Fruit fly (Drosophila melanogaster): Measurements from ENCODE around the gene CG31140.

Gene CG31140

DNA sequence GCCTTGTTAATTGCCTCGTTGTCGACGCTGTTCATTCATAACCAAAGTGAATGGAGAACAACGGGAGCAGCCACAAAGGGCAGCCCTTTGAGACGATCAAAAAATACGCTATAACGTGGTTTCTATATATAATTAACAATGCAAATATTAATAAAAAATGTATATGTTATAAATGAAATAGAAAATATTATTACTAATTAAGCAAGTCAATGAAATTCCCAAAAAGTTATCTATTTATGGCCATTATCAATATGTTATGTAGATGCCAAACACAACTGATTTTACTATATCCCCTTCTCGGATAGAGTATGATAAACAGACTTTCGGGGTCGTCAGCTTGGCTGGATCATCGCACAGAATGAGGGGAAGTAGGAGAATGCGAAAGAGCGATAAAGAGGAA is 6.5 kb downstream of the CG31140 start (continued):
- no peak for TF ChIP-seq CG10209 (GFP tag; optimal IDR thresholded peaks at IDR 0.05)
- TF ChIP-seq nerfin-2 (GFP tag; IDR thresholded peaks at IDR 0.05; ENCODE audit: partially characterized antibody): no peak
- TF ChIP-seq Drgx (GFP tag; IDR thresholded peaks at IDR 0.05): 0 out of 2 replicates have a peak, but pooled peaks have one; percentile 11
- no peak for TF ChIP-seq CG2875 (GFP tag; optimal IDR thresholded peaks at IDR 0.05)
- TF ChIP-seq Bteb2 (GFP tag; optimal IDR thresholded peaks at IDR 0.05): no peak
- TF ChIP-seq CG14710 (tag; optimal IDR thresholded peaks at IDR 0.05): peak; percentile 2
- no peak for TF ChIP-seq Hmx (GFP tag; optimal IDR thresholded peaks at IDR 0.05)
- TF ChIP-seq ase (GFP tag; IDR thresholded peaks at IDR 0.05): peak; percentile 58; the same call in 1 of the 3 replicates
- TF ChIP-seq Ets65A (GFP tag): no peak
- TF ChIP-seq fru (optimal IDR thresholded peaks at IDR 0.05): no peak
- no peak for TF ChIP-seq otp (GFP tag; IDR thresholded peaks at IDR 0.05)
- no peak for TF ChIP-seq repo (GFP tag; optimal IDR thresholded peaks at IDR 0.05)
- peak; percentile 76 for TF ChIP-seq row (GFP tag; IDR thresholded peaks at IDR 0.05)
- no peak for TF ChIP-seq prd (optimal IDR thresholded peaks at IDR 0.05)
- peak; percentile 67 for TF ChIP-seq prd (GFP tag; IDR thresholded peaks at IDR 0.05)
- no peak for TF ChIP-seq CG33557 (GFP tag; optimal IDR thresholded peaks at IDR 0.05)
- no peak for TF ChIP-seq vfl (GFP tag; optimal IDR thresholded peaks at IDR 0.05)
- no peak for TF ChIP-seq YL-1 (GFP tag; optimal IDR thresholded peaks at IDR 0.05)
- no peak for TF ChIP-seq CG9797 (GFP tag; optimal IDR thresholded peaks at IDR 0.05)
- TF ChIP-seq tx (GFP tag; optimal IDR thresholded peaks at IDR 0.05): no peak
- no peak for TF ChIP-seq bbx (GFP tag; IDR thresholded peaks at IDR 0.05; ENCODE audit: partially characterized antibody)
- no peak for TF ChIP-seq chm (GFP tag; IDR thresholded peaks at IDR 0.05)
- no peak for TF ChIP-seq CG6272 (GFP tag; IDR thresholded peaks at IDR 0.05)
- TF ChIP-seq ash1 (GFP tag; optimal IDR thresholded peaks at IDR 0.05): no peak
- no peak for TF ChIP-seq CG12155 (GFP tag; optimal IDR thresholded peaks at IDR 0.05)
- TF ChIP-seq CG32772 (GFP tag; IDR thresholded peaks at IDR 0.05): 0 out of 2 replicates have a peak, but pooled peaks have one; percentile 16
- TF ChIP-seq Fer3 (tag; optimal IDR thresholded peaks at IDR 0.05): peak; percentile 61
- TF ChIP-seq ind (GFP tag; optimal IDR thresholded peaks at IDR 0.05): peak; percentile 26
- peak; percentile 65 for TF ChIP-seq Med (GFP tag)
- peak; percentile 28 for TF ChIP-seq CG4424 (GFP tag; optimal IDR thresholded peaks at IDR 0.05)
- no peak for TF ChIP-seq MBD-R2 (GFP tag; IDR thresholded peaks at IDR 0.05)
- TF ChIP-seq Dip3 (GFP tag; optimal IDR thresholded peaks at IDR 0.05): no peak
- no peak for TF ChIP-seq Hr39 (optimal IDR thresholded peaks at IDR 0.05)
- TF ChIP-seq CG4360 (GFP tag; IDR thresholded peaks at IDR 0.05): no peak
- TF ChIP-seq CG31388 (GFP tag; optimal IDR thresholded peaks at IDR 0.05): no peak
- TF ChIP-seq pros (GFP tag; optimal IDR thresholded peaks at IDR 0.05): no peak
- TF ChIP-seq bab2 (GFP tag; optimal IDR thresholded peaks at IDR 0.05): no peak
- no peak for TF ChIP-seq Max (GFP tag; optimal IDR thresholded peaks at IDR 0.05)
- TF ChIP-seq CG4820 (GFP tag; optimal IDR thresholded peaks at IDR 0.05): peak; percentile 8
- peak; percentile 42; the same call in 1 of the 2 replicates for TF ChIP-seq CG32767 (GFP tag; IDR thresholded peaks at IDR 0.05)
- no peak for TF ChIP-seq Atf3 (GFP tag; optimal IDR thresholded peaks at IDR 0.05)
- TF ChIP-seq HmgD (GFP tag; optimal IDR thresholded peaks at IDR 0.05): no peak
- peak; percentile 46 for TF ChIP-seq Fer2 (tag; optimal IDR thresholded peaks at IDR 0.05)
- TF ChIP-seq eve (GFP tag; optimal IDR thresholded peaks at IDR 0.05): no peak
- TF ChIP-seq tap (tag; optimal IDR thresholded peaks at IDR 0.05): peak; percentile 57
- peak; percentile 20 for TF ChIP-seq CG12299 (tag; optimal IDR thresholded peaks at IDR 0.05)
- TF ChIP-seq lov (optimal IDR thresholded peaks at IDR 0.05): no peak
- no peak for TF ChIP-seq lov (GFP tag; IDR thresholded peaks at IDR 0.05)
- no peak for TF ChIP-seq corto (GFP tag; optimal IDR thresholded peaks at IDR 0.05)
- no peak for TF ChIP-seq dan (GFP tag; IDR thresholded peaks at IDR 0.05)
- TF ChIP-seq Optix (GFP tag; IDR thresholded peaks at IDR 0.05): no peak
- no peak for TF ChIP-seq CG3726 (GFP tag; IDR thresholded peaks at IDR 0.05)
- TF ChIP-seq bsh (GFP tag; optimal IDR thresholded peaks at IDR 0.05): peak in 1 of 2 experiments; percentile 53
- no peak for TF ChIP-seq zen (tag; optimal IDR thresholded peaks at IDR 0.05)

All from whole organism, embryonic.